Worm (Caenorhabditis elegans) whole organism, young adult: ENCODE data around the gene str-159.
A peak's percentile ranks its signal among the peaks of the same experiment; 100 is the strongest.
"Not testable (repeated sequence)": the region's sequence is repeated elsewhere in the genome, so short reads cannot be mapped to it uniquely, and the experiment has no call there.

ENCODE experiments used
- B0035.1 ChIP-seq: sonication (generic microtip); optimal IDR thresholded peaks from 2 replicates; lab custom pipeline; 2016; ENCODE audit warnings: missing genetic modification characterization, mild to moderate bottlenecking, missing compliant biosample characterization, missing genotype, missing genetic modification reagents
- B0261.1 ChIP-seq: sonication (generic microtip); optimal IDR thresholded peaks from 2 replicates; lab custom pipeline; 2016; ENCODE audit warnings: mild to moderate bottlenecking, missing genetic modification characterization, moderate library complexity, missing compliant biosample characterization
- C17E4.6 ChIP-seq: fragments of 200-800 bp; sonication (Bioruptor generic); IDR thresholded peaks from 2 replicates; pipeline ENCODE4 v1.3.6; 2022; ENCODE audit warnings: missing genetic modification reagents, missing genetic modification characterization, missing compliant biosample characterization
- F22D6.2 ChIP-seq: sonication (generic microtip); optimal IDR thresholded peaks from 2 replicates; lab custom pipeline; 2016; ENCODE audit warnings: mild to moderate bottlenecking, missing genetic modification characterization, missing compliant biosample characterization
- F33H1.4 ChIP-seq: fragments of 200-800 bp; sonication (Bioruptor generic); IDR thresholded peaks from 2 replicates; pipeline ENCODE4 v1.3.6; 2022; ENCODE audit warnings: missing genetic modification reagents, missing genetic modification characterization, missing compliant biosample characterization
- F49E8.2 ChIP-seq: sonication (generic microtip); optimal IDR thresholded peaks from 3 replicates; lab custom pipeline; 2017; ENCODE audit warnings: missing genetic modification characterization, mild to moderate bottlenecking, missing compliant biosample characterization, antibody characterized with exemption, moderate library complexity; ENCODE audit not compliant: insufficient read depth
- K12H6.12 ChIP-seq: fragments of 200-800 bp; sonication (Bioruptor generic); optimal IDR thresholded peaks from 2 replicates; lab custom pipeline; 2018; ENCODE audit warnings: mild to moderate bottlenecking, missing genetic modification characterization, missing compliant biosample characterization
- T07F8.4 ChIP-seq: sonication (generic microtip); optimal IDR thresholded peaks from 2 replicates; lab custom pipeline; 2016; ENCODE audit warnings: mild to moderate bottlenecking, missing genetic modification characterization, moderate library complexity, missing compliant biosample characterization
- Y53G8AR.9 ChIP-seq: fragments of 200-800 bp; sonication (Bioruptor generic); conservative IDR thresholded peaks from 2 replicates; pipeline ENCODE4 v1.3.6; 2022; ENCODE audit warnings: missing genetic modification reagents, missing genetic modification characterization, missing compliant biosample characterization
- akir-1 ChIP-seq: fragments of 200-800 bp; sonication (Bioruptor generic); optimal IDR thresholded peaks from 2 replicates; lab custom pipeline; 2018; ENCODE audit warnings: mild to moderate bottlenecking, missing genetic modification characterization, moderate library complexity, missing compliant biosample characterization
- bed-1 ChIP-seq: fragments of 200-800 bp; sonication (Bioruptor generic); IDR thresholded peaks from 2 replicates; pipeline ENCODE4 v1.3.6; 2022; ENCODE audit warnings: missing genetic modification reagents, missing genetic modification characterization, missing compliant biosample characterization
- ccch-3 ChIP-seq: fragments of 200-800 bp; sonication (Bioruptor generic); optimal IDR thresholded peaks from 2 replicates; lab custom pipeline; 2018; ENCODE audit warnings: mild to moderate bottlenecking, missing genetic modification characterization, missing compliant biosample characterization
- ceh-100 ChIP-seq: fragments of 200-800 bp; sonication (Bioruptor generic); IDR thresholded peaks from 2 replicates; pipeline ENCODE4 v1.3.6; 2022; ENCODE audit warnings: missing genetic modification reagents, missing genetic modification characterization, missing compliant biosample characterization
- ceh-27 ChIP-seq: fragments of 200-800 bp; sonication (Bioruptor generic); optimal IDR thresholded peaks from 2 replicates; lab custom pipeline; 2018; ENCODE audit warnings: mild to moderate bottlenecking, missing genetic modification characterization, moderate library complexity, missing compliant biosample characterization
- chd-7 ChIP-seq: sonication (generic microtip); optimal IDR thresholded peaks from 2 replicates; lab custom pipeline; 2016; ENCODE audit warnings: mild to moderate bottlenecking, missing genetic modification characterization, moderate library complexity, missing compliant biosample characterization
- die-1 ChIP-seq: sonication (generic microtip); optimal IDR thresholded peaks from 2 replicates; lab custom pipeline; 2016; ENCODE audit warnings: missing genotype, mild to moderate bottlenecking, missing genetic modification characterization, missing compliant biosample characterization
- egl-18 ChIP-seq: fragments of 200-800 bp; sonication (Bioruptor generic); IDR thresholded peaks from 2 replicates; pipeline ENCODE4 v1.3.6; 2022; ENCODE audit warnings: missing genetic modification reagents, missing genetic modification characterization, missing compliant biosample characterization
- egl-44 ChIP-seq: fragments of 200-800 bp; sonication (Bioruptor generic); IDR thresholded peaks from 2 replicates; pipeline ENCODE4 v1.3.6; 2022; ENCODE audit warnings: missing genetic modification reagents, missing genetic modification characterization, missing compliant biosample characterization
- hlh-12 ChIP-seq: sonication (generic microtip); optimal IDR thresholded peaks from 2 replicates; lab custom pipeline; 2016; ENCODE audit warnings: missing genetic modification characterization, missing compliant biosample characterization
- let-526 ChIP-seq: fragments of 200-800 bp; sonication (Bioruptor generic); IDR thresholded peaks from 2 replicates; pipeline ENCODE4 v1.3.6; 2022; ENCODE audit warnings: missing genetic modification reagents, missing genetic modification characterization, missing compliant biosample characterization
- lin-54 ChIP-seq: fragments of 200-800 bp; sonication (Bioruptor generic); optimal IDR thresholded peaks from 2 replicates; lab custom pipeline; 2018; ENCODE audit warnings: mild to moderate bottlenecking, missing genetic modification characterization, missing compliant biosample characterization
- lir-1 ChIP-seq: fragments of 200-800 bp; sonication (Bioruptor generic); conservative IDR thresholded peaks from 2 replicates; pipeline ENCODE4 v1.3.6; 2022; ENCODE audit warnings: missing genetic modification reagents, missing genetic modification characterization, missing compliant biosample characterization
- madf-8 ChIP-seq: fragments of 200-800 bp; sonication (Bioruptor generic); conservative IDR thresholded peaks from 2 replicates; pipeline ENCODE4 v1.3.6; 2022; ENCODE audit warnings: missing genetic modification reagents, missing genetic modification characterization, missing compliant biosample characterization
- mxl-1 ChIP-seq: sonication (generic microtip); optimal IDR thresholded peaks from 2 replicates; lab custom pipeline; 2016; ENCODE audit warnings: missing genetic modification characterization, missing compliant biosample characterization
- nfya-1 ChIP-seq: sonication (generic microtip); optimal IDR thresholded peaks from 2 replicates; lab custom pipeline; 2017; ENCODE audit warnings: antibody characterized with exemption, missing compliant biosample characterization, missing genetic modification characterization, borderline replicate concordance; ENCODE audit not compliant: insufficient read depth
- nfyb-1 ChIP-seq: fragments of 200-800 bp; sonication (Bioruptor generic); IDR thresholded peaks from 2 replicates; pipeline ENCODE4 v1.3.6; 2022; ENCODE audit warnings: missing genetic modification reagents, missing genetic modification characterization, missing compliant biosample characterization
- nhr-179 ChIP-seq: sonication (generic microtip); optimal IDR thresholded peaks from 2 replicates; lab custom pipeline; 2016; ENCODE audit warnings: mild to moderate bottlenecking, missing genetic modification characterization, missing compliant biosample characterization
- nhr-27 ChIP-seq: fragments of 200-800 bp; sonication (Bioruptor generic); optimal IDR thresholded peaks from 2 replicates; lab custom pipeline; 2018; ENCODE audit warnings: mild to moderate bottlenecking, missing genetic modification characterization, moderate library complexity, missing compliant biosample characterization
- rcor-1 ChIP-seq: fragments of 200-800 bp; sonication (Bioruptor generic); IDR thresholded peaks from 2 replicates; pipeline ENCODE4 v1.3.6; 2022; ENCODE audit warnings: missing genetic modification reagents, missing genetic modification characterization, missing compliant biosample characterization
- rpc-1 ChIP-seq, 2 experiments: fragments of 150-350 bp in 1 of 2; sonication (generic microtip) in 1 of 2; optimal IDR thresholded peaks; 2 replicates each; lab custom pipeline; 2014 to 2018; ENCODE audit warnings: missing biosample characterization in 1 of 2, missing genetic modification characterization in 1 of 2, missing genetic modification reagents in 1 of 2, missing genotype in 1 of 2
- snpc-4 ChIP-seq, 5 experiments: fragments of 150-350 bp in 1 of 5; sonication (generic microtip) in 4 of 5; optimal IDR thresholded peaks; 2 replicates each; lab custom pipeline; 2014 to 2018; ENCODE audit warnings: missing genetic modification characterization in 5 of 5, missing biosample characterization in 3 of 5, antibody characterized with exemption in 2 of 5, mild to moderate bottlenecking in 2 of 5, missing compliant biosample characterization in 2 of 5, missing genotype in 2 of 5, moderate library complexity in 2 of 5, missing genetic modification reagents in 1 of 5
- somi-1 ChIP-seq: fragments of 200-800 bp; sonication (Bioruptor generic); optimal IDR thresholded peaks from 2 replicates; lab custom pipeline; 2018; ENCODE audit warnings: mild to moderate bottlenecking, missing genetic modification characterization, missing compliant biosample characterization
- tbp1 ChIP-seq: fragments of 200-800 bp; sonication (Bioruptor generic); optimal IDR thresholded peaks from 2 replicates; lab custom pipeline; 2018; ENCODE audit warnings: mild to moderate bottlenecking, missing genetic modification characterization, missing compliant biosample characterization
- tlf-1 ChIP-seq: fragments of 200-800 bp; sonication (Bioruptor generic); optimal IDR thresholded peaks from 2 replicates; lab custom pipeline; 2018; ENCODE audit warnings: mild to moderate bottlenecking, missing genetic modification characterization, missing compliant biosample characterization
- zfh-2 ChIP-seq: fragments of 200-800 bp; sonication (Bioruptor generic); conservative IDR thresholded peaks from 2 replicates; pipeline ENCODE4 v1.3.6; 2022; ENCODE audit warnings: missing genetic modification reagents, missing genetic modification characterization, missing compliant biosample characterization
- ztf-18 ChIP-seq: sonication (generic microtip); optimal IDR thresholded peaks from 2 replicates; lab custom pipeline; 2016; ENCODE audit warnings: missing genotype, mild to moderate bottlenecking, missing genetic modification characterization, missing compliant biosample characterization

str-159 gene

ce11 chrIV:4945771-4946170 lies 36.6 kb downstream of the str-159 start, which contains the start of gene str-169:
Gene str-169, plus strand, starts transcription at chrIV:4946071.
- no peak for TF ChIP-seq ccch-3
- TF ChIP-seq F22D6.2 (tag; lab: Kevin White, UChicago): no peak
- no peak for TF ChIP-seq C17E4.6 (GFP tag; lab: Robert Waterston, UW)
- TF ChIP-seq egl-18 (GFP tag; lab: Robert Waterston, UW): no peak
- TF ChIP-seq nfya-1 (tag; lab: Kevin White, UChicago): no peak
- TF ChIP-seq hlh-12 (tag; lab: Kevin White, UChicago): no peak
- no peak for TF ChIP-seq egl-44 (GFP tag; lab: Robert Waterston, UW)
- no peak for TF ChIP-seq K12H6.12
- no peak for TF ChIP-seq chd-7 (tag; lab: Kevin White, UChicago)
- no peak for TF ChIP-seq F33H1.4 (GFP tag; lab: Robert Waterston, UW)
- no peak for TF ChIP-seq F49E8.2 (tag; lab: Kevin White, UChicago)
- TF ChIP-seq nhr-27 (tag; lab: Kevin White, UChicago): no peak
- no peak for TF ChIP-seq somi-1 (GFP tag; lab: Kevin White, UChicago)
- TF ChIP-seq nfyb-1 (GFP tag; lab: Robert Waterston, UW): no peak
- no peak for TF ChIP-seq nhr-179 (tag; lab: Kevin White, UChicago)
- TF ChIP-seq tlf-1 (GFP tag; lab: Kevin White, UChicago): no peak
- TF ChIP-seq akir-1 (GFP tag; lab: Kevin White, UChicago): no peak
- TF ChIP-seq lir-1 (GFP tag; lab: Robert Waterston, UW): no peak

ce11 chrIV:4949729-4950128 lies 40.6 kb downstream of the str-159 start:
- peak; percentile 44 for TF ChIP-seq rpc-1 (optimal IDR thresholded peaks at IDR 0.05; lab: Kevin White, UChicago)
- peak; percentile 64 for TF ChIP-seq rpc-1 (tag; optimal IDR thresholded peaks at IDR 0.05; lab: Kevin White, UChicago)
- peak; percentile 58 for TF ChIP-seq ceh-100 (GFP tag; lab: Robert Waterston, UW)
- TF ChIP-seq bed-1: peak; percentile 76; the same call in 1 of the 2 replicates
- not testable (repeated sequence) for TF ChIP-seq snpc-4 (GFP tag; optimal IDR thresholded peaks at IDR 0.05; lab: Kevin White, UChicago)
- TF ChIP-seq snpc-4 (tag; optimal IDR thresholded peaks at IDR 0.05; lab: Kevin White, UChicago): peak in 1 of 4 experiments; percentile 83
- peak; percentile 24; the same call in 1 of the 2 replicates for TF ChIP-seq rcor-1
- peak; percentile 16 for TF ChIP-seq T07F8.4 (tag; lab: Kevin White, UChicago)
- TF ChIP-seq Y53G8AR.9: 0 out of 2 replicates have a peak, but pooled peaks have one; percentile 50
- 0 out of 2 replicates have a peak, but pooled peaks have one; percentile 18 for TF ChIP-seq madf-8
- TF ChIP-seq B0261.1 (tag; lab: Kevin White, UChicago): peak; percentile 69
- peak; percentile 89 for TF ChIP-seq tbp1
- TF ChIP-seq let-526: 0 out of 2 replicates have a peak, but pooled peaks have one; percentile 44

- TF ChIP-seq mxl-1 (no peak), ztf-18 (tag; lab: Kevin White, UChicago) (no peak), lin-54 (GFP tag; lab: Kevin White, UChicago) (no peak), egl-44 (GFP tag; lab: Robert Waterston, UW) (no peak), B0035.1 (no peak), zfh-2 (GFP tag; lab: Robert Waterston, UW) (no peak), die-1 (tag; lab: Kevin White, UChicago) (no peak), ceh-27 (no peak), Y53G8AR.9 (no peak), ccch-3 (no peak)
- TF ChIP-seq, all 124 proteins: peak for 0
Observed at ce11 chrIV:4953887-4954286, 44.7 kb downstream of the str-159 start, which contains the start of gene str-163. Gene str-163, plus strand, starts transcription at chrIV:4954187.
